Fruit fly (Drosophila melanogaster): ENCODE measurements around the gene CG14567.

- TF ChIP-seq CG14711 (tag; optimal IDR thresholded peaks at IDR 0.05) = no peak
- TF ChIP-seq Mnt (GFP tag; optimal IDR thresholded peaks at IDR 0.05) = no peak
- TF ChIP-seq pad (GFP tag; optimal IDR thresholded peaks at IDR 0.05) = no peak
- TF ChIP-seq Crg-1 (GFP tag; optimal IDR thresholded peaks at IDR 0.05) = no peak
- no peak for TF ChIP-seq Clk (GFP tag; optimal IDR thresholded peaks at IDR 0.05)
- no peak for TF ChIP-seq cic (GFP tag; optimal IDR thresholded peaks at IDR 0.05)
Measured at dm6 chr3L:21756857-21757256, 18.6 kb upstream of the CG14567 start, which contains the start of gene CG14564.
